Worm (Caenorhabditis elegans) whole organism, L3 larva: ENCODE measurements around the gene srbc-59.

Experiments used
- jun-1 ChIP-seq: fragments of 150-350 bp; optimal IDR thresholded peaks from 2 replicates; lab custom pipeline; 2014; ENCODE audit warnings: missing biosample characterization, missing genetic modification reagents, missing genetic modification characterization
- nhr-25 ChIP-seq: sonication (generic microtip); optimal IDR thresholded peaks from 2 replicates; lab custom pipeline; 2017; ENCODE audit warnings: missing biosample characterization, missing genetic modification characterization
- nhr-67 ChIP-seq: fragments of 150-350 bp; optimal IDR thresholded peaks from 2 replicates; lab custom pipeline; 2014; ENCODE audit warnings: missing biosample characterization, missing genetic modification characterization
- nhr-76 ChIP-seq: fragments of 150-350 bp; sonication (generic microtip); optimal IDR thresholded peaks from 5 replicates; lab custom pipeline; 2014; ENCODE audit warnings: missing biosample characterization, missing genetic modification characterization
- nhr-77 ChIP-seq: fragments of 150-350 bp; optimal IDR thresholded peaks from 2 replicates; lab custom pipeline; 2014; ENCODE audit warnings: missing biosample characterization, missing genetic modification characterization
- tbx-2 ChIP-seq: sonication (generic microtip); optimal IDR thresholded peaks from 2 replicates; lab custom pipeline; 2016; ENCODE audit warnings: mild to moderate bottlenecking, missing genetic modification characterization, missing compliant biosample characterization
- zag-1 ChIP-seq: fragments of 150-350 bp; optimal IDR thresholded peaks from 2 replicates; lab custom pipeline; 2014; ENCODE audit warnings: missing biosample characterization, missing genetic modification characterization
- ztf-4 ChIP-seq: fragments of 150-350 bp; optimal IDR thresholded peaks from 2 replicates; lab custom pipeline; 2014; ENCODE audit warnings: missing biosample characterization, missing genetic modification characterization

- TF ChIP-seq zag-1 (tag; lab: Kevin White, UChicago) (no peak), ztf-4 (tag; lab: Kevin White, UChicago) (no peak), nhr-76 (no peak), tbx-2 (no peak), nhr-67 (tag; lab: Kevin White, UChicago) (no peak), nhr-77 (tag; lab: Kevin White, UChicago) (no peak), jun-1 (no peak), nhr-25 (tag; lab: Kevin White, UChicago) (no peak)
Measured at ce11 chrV:808260-808659, 29.8 kb downstream of the srbc-59 start.
